Worm (Caenorhabditis elegans): Measurements from ENCODE around the gene bath-24.

DNA sequence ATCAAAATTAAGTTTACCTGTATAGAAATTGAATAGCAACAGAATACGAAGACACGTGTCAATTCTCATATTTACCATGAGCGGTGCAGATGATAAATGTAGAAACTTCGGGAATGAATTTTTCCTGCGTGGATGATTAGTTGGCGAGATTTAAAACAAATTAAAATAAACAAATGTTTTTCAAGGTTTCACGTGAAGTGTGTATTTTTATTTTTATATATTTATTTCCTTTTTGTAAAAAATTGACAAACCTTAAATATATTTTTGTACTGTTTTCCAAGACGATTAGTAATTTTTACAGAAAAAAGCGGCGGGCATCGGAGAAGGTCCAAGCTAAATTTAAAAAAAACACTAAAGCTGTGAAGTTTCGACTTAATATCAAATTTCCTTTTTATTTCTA lies 30.1 kb upstream of the bath-24 start, which contains the start of gene F07E5.8:
- TF ChIP-seq ref-1 (GFP tag; conservative IDR thresholded peaks at IDR 0.05) (no peak), tab-1 (GFP tag; IDR thresholded peaks at IDR 0.05) (no peak), T22C8.4 (GFP tag; IDR thresholded peaks at IDR 0.05) (no peak), flt-1 (GFP tag; IDR thresholded peaks at IDR 0.05) (no peak), ztf-29 (GFP tag; IDR thresholded peaks at IDR 0.05) (no peak)
